Worm (Caenorhabditis elegans): ENCODE data around the gene pax-2.

ce11 chrIV:4212733-4213132, 8.6 kb upstream of the pax-2 start:
- TF ChIP-seq him-1 (tag; optimal IDR thresholded peaks at IDR 0.05): no peak
- TF ChIP-seq dao-5 (tag; optimal IDR thresholded peaks at IDR 0.05): no peak
- TF ChIP-seq W03F9.2 (tag; optimal IDR thresholded peaks at IDR 0.05): no peak

All from whole organism, L4/young adult.